Worm (Caenorhabditis elegans) whole organism, L4/young adult: ENCODE results near the gene C53A3.3.

Experiments
- W03F9.2 ChIP-seq: fragments of 150-350 bp; optimal IDR thresholded peaks from 2 replicates; lab custom pipeline; 2014; ENCODE audit warnings: missing biosample characterization, missing genetic modification characterization
- dao-5 ChIP-seq: sonication (generic microtip); optimal IDR thresholded peaks from 2 replicates; lab custom pipeline; 2016; ENCODE audit warnings: missing genotype, missing genetic modification characterization, moderate library complexity, missing compliant biosample characterization
- him-1 ChIP-seq: sonication (generic microtip); optimal IDR thresholded peaks from 2 replicates; lab custom pipeline; 2016; ENCODE audit warnings: missing genotype, missing genetic modification reagents, missing genetic modification characterization, missing compliant biosample characterization

- TF ChIP-seq him-1 (tag; lab: Kevin White, UChicago) (no peak), W03F9.2 (tag; lab: Kevin White, UChicago) (no peak), dao-5 (tag; lab: Kevin White, UChicago) (no peak)
Measured at ce11 chrV:5771627-5772026, 15.3 kb downstream of the C53A3.3 start, which contains the start of gene F44E7.3.
